Worm (Caenorhabditis elegans) whole organism, mixed stage, embryonic: Measurements from ENCODE around the gene W01C8.1.

Experiments
- bed-3 ChIP-seq: fragments of 200-800 bp; sonication (Bioruptor generic); optimal IDR thresholded peaks from 3 replicates; lab custom pipeline; 2018; ENCODE audit warnings: mild to moderate bottlenecking, missing genetic modification characterization, moderate library complexity, missing compliant biosample characterization
- ceh-39 ChIP-seq: fragments of 150-350 bp; optimal IDR thresholded peaks from 2 replicates; lab custom pipeline; 2014; ENCODE audit warnings: missing biosample characterization, missing genetic modification characterization
- elt-3 ChIP-seq: fragments of 150-350 bp; optimal IDR thresholded peaks from 2 replicates; lab custom pipeline; 2014; ENCODE audit warnings: missing biosample characterization, missing genetic modification characterization
- lin-13 ChIP-seq: fragments of 150-350 bp; optimal IDR thresholded peaks from 2 replicates; lab custom pipeline; 2014; ENCODE audit warnings: missing biosample characterization, missing genetic modification characterization
- lsy-2 ChIP-seq: fragments of 150-350 bp; optimal IDR thresholded peaks from 2 replicates; lab custom pipeline; 2014; ENCODE audit warnings: missing biosample characterization, missing genetic modification characterization
- mep-1 ChIP-seq: fragments of 150-350 bp; optimal IDR thresholded peaks from 2 replicates; lab custom pipeline; 2017; ENCODE audit warnings: missing biosample characterization, missing genetic modification reagents, missing genetic modification characterization, inconsistent platforms
- nhr-12 ChIP-seq: fragments of 150-350 bp; optimal IDR thresholded peaks from 2 replicates; lab custom pipeline; 2014; ENCODE audit warnings: missing biosample characterization, missing genetic modification characterization
- nhr-237 ChIP-seq: fragments of 150-350 bp; optimal IDR thresholded peaks from 2 replicates; lab custom pipeline; 2014; ENCODE audit warnings: missing biosample characterization, missing genetic modification characterization
- nhr-28 ChIP-seq: fragments of 150-350 bp; optimal IDR thresholded peaks from 2 replicates; lab custom pipeline; 2014; ENCODE audit warnings: missing biosample characterization, missing genetic modification characterization
- pha-4 ChIP-seq: fragments of 150-350 bp; optimal IDR thresholded peaks from 2 replicates; lab custom pipeline; 2018; ENCODE audit warnings: missing biosample characterization, missing genetic modification reagents, missing genetic modification characterization
- unc-62 ChIP-seq: fragments of 150-350 bp; optimal IDR thresholded peaks from 2 replicates; lab custom pipeline; 2014; ENCODE audit warnings: missing biosample characterization, missing genetic modification reagents, missing genetic modification characterization

DNA sequence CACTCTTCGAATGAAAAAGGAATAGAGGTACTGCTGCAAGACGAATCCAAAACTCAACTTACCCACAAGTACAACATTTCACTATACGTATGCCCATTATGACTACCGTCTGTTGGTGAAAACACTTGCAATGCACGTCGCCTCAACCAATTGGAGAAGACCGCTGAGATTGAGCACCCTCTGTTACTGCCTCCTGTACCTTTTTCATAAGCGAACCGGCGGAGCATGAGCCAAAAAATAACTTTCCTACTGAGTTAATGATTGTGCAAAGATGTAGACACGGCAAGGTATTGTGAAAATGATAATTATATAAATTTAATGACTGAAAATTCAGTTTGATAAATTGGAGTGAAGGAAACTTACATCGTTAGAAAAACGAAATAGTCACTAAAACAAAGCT, 3.1 kb upstream of the W01C8.1 start:
- TF ChIP-seq nhr-28 (tag; lab: Kevin White, UChicago) (no peak), nhr-237 (tag; lab: Kevin White, UChicago) (no peak), ceh-39 (tag; lab: Kevin White, UChicago) (no peak), lin-13 (tag; lab: Kevin White, UChicago) (no peak), elt-3 (no peak), unc-62 (no peak), bed-3 (no peak), mep-1 (no peak), nhr-12 (no peak), pha-4 (tag; lab: Kevin White, UChicago) (no peak), lsy-2 (tag; lab: Kevin White, UChicago) (no peak)
